Worm (Caenorhabditis elegans) whole organism, dauer: ENCODE results near the gene efk-1.

Experiments used
- unc-62 ChIP-seq: sonication (generic microtip); optimal IDR thresholded peaks from 2 replicates; lab custom pipeline; 2017; ENCODE audit warnings: missing biosample characterization, missing genetic modification reagents, missing genetic modification characterization

efk-1 gene

DNA sequence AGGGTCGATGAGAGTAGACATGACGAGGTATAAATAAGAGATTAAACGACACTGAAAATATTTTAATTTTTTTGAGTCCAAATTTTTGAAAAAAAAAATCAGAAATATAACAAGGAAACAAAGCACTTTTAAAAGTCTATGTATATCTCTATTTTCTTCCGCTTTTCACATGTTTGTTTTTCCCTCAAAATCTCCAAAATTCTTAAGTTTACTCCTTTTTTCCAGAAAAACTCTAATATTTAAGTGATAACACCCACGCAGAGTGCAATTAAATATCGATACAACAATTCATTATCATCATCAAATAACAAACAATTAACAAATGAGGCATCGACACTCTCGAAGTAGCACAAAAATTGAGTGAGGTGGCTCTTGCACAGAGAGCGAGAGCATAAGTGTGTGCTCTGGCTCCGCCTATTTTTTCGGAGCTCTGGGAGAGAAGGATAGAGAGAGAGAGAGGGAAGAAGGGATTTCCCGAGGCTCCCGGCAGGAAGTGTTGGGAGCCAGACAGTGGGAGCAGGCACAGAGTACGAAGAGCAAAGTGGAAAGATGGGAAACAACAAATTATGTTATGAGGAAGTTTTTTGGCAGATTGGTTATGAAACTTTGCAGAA lies 10.5 kb downstream of the efk-1 start, which contains the start of gene anmt-2:
Gene anmt-2, minus strand, starts transcription at position 51 of the 614 bp plus-strand sequence.
- TF ChIP-seq unc-62 (GFP tag; lab: Kevin White, UChicago), result no peak

DNA sequence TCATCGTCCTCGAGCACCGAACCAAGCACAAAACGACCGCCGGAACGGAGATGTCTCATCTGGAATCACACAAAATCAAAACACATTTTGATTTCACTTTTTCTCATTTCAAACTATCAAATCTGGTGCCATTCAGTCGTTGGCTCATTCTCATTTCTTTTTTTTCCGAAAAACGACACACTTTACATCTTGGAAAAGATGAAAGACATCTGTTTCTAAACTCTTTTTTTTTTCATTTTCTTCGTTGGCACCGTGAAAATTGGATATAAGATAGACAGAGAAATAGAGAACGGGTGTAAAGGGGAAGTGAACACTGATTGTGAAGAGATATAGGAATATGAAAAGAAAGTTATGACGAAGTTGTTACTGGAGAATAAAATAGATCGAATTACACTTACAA lies 12.6 kb downstream of the efk-1 start:
- TF ChIP-seq unc-62 (GFP tag; lab: Kevin White, UChicago), result no peak

DNA sequence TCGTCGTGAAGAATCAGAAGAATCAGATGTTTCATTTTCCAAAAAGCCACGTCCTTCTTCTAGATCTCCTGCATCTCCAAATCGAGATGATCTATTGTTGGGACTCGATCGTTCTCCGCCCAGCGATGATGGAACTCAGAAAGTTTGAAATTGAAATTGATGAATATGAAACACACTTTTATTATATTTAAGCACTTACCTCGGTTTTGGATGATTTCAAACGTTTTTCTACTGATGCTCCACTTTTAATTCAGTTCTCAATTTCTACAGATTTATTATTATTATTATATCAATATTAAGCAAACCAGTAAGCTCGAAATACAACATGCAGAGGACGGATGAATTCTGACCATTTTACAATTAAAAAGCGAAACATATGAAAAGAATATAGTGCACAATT lies 13.8 kb downstream of the efk-1 start:
- TF ChIP-seq unc-62 (GFP tag; lab: Kevin White, UChicago), result no peak

DNA sequence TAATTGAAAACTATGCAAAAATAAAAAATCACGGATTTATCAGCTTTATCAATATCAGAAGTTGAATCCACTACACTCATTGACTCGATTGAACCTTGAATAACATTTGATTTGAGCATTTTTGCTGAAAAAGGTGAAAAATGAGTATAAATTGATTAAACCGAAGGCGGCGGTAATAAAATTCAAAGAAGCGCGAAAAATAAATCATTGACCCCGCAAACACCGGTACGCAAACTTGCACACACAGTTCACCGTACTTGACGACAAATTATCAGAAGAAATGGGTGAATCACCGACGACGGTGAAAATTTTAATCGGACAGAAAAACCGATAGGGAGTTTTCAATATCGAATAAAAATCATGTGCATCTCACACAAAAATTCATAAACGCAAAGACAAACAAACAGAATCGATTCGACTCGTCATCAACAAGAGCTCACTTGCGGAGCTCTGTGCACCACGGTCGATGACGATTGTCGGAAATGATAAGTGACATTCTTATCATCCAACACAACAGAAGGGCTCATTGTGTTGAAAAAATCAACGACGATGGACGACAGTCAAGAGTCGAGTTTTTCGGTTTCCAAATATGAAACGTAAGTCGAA lies 18.8 kb downstream of the efk-1 start, which contains the start of the genes wht-7 and Y42G9A.1:
Gene wht-7, minus strand, starts transcription at position 131 of the 606 bp plus-strand sequence.
Gene Y42G9A.1, plus strand, starts transcription at position 495 of the 606 bp plus-strand sequence.
- no peak for TF ChIP-seq unc-62 (GFP tag; lab: Kevin White, UChicago)

DNA sequence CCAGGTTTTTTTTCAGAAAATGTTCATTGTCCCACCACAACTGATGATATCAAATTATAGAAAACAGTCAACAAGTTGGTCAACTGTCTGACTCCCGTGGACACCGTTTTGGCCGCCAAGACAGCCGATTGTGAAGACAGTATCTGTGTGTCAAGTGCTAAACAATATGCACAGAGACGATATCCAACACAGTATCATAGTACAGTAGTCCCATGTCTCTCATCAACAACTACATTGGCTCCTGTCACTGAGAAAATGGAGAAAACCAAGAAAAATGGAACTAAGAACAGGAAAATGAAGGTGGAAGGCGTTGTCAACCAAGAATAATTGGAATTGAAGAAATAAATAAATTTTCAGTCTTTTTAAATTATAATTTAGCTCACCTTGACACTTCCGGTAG lies 19.7 kb downstream of the efk-1 start:
- no peak for TF ChIP-seq unc-62 (GFP tag; lab: Kevin White, UChicago)

DNA sequence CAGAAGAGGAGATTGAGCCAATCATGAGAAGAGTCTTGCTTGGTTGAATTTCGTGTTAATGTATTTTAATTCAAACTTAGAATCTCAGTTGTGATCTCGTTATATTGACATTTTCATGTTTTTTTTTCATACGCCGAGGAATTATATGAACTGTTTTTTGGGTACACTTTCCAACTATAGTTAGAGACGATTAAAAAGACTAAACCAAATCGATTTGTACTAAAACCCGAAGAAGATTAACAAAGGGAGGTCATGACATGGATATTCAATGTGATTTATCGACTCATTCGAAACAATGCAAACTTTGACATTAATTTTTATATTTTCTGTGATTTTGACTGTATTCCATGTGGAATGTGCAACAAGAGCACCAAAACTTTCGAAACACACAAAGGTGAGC lies 20.4 kb downstream of the efk-1 start, which contains the start of gene Y42G9A.2:
Gene Y42G9A.2, plus strand, starts transcription at position 284 of the 400 bp plus-strand sequence.
- TF ChIP-seq unc-62 (GFP tag; lab: Kevin White, UChicago), result no peak

DNA sequence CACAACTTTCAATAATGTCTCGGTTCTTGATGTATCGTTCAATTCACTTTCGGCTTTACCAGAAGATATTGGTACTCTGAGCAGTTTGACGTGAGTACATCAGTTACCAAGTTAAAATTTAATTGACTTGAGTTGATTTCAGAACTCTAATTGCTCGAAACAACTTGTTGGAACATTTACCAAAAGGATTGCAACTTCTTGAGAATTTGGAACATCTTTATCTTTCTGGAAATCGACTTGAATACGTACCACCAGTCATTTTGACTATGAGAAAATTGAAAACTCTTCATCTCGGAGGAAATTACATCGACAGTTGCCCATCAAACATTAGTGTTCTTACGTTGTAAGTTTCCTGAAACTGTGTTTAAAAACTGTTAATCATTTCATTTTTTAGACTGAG lies 21.6 kb downstream of the efk-1 start:
- TF ChIP-seq unc-62 (GFP tag; lab: Kevin White, UChicago), result no peak

DNA sequence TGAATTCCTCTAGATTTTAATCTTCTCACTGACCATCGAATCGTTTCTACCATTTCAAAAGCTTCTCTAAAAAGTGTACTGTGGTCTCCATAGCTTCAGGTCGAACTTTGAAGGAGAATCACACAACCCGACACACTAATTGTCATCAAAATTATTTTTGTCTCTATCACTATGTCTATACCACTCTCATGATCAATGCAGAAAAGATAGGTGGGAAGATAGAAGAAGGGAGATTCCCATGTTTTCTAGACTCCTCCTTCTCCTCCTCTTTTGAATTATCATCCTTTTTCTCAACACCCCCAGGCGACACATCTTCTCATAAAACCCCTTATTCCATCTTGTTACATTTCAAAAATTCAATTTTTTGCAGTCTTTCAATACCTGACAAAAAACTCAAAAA lies 22.5 kb downstream of the efk-1 start, which contains the start of gene Y42G9A.3:
Gene Y42G9A.3, plus strand, starts transcription at position 363 of the 400 bp plus-strand sequence.
- TF ChIP-seq unc-62 (GFP tag; lab: Kevin White, UChicago), result no peak

DNA sequence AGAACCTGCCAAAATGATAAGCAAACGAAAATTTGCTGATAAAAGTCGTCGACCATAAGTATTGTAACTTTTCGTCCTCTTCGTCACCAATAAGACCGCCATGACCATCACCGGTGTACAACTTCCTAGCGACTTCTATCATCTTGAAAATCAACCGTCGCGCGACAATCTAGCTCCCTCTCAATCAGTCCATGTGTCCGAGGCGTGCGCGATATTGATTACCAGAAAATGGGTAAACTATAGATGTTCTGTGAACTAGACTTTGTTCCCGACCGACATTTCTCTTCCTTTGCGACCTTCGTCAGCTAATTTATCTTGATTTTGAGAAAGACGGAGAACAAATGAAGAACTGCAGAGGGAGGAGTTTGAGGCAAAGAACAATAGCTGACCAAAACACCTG lies 23.0 kb downstream of the efk-1 start:
- TF ChIP-seq unc-62 (GFP tag; lab: Kevin White, UChicago), result no peak

DNA sequence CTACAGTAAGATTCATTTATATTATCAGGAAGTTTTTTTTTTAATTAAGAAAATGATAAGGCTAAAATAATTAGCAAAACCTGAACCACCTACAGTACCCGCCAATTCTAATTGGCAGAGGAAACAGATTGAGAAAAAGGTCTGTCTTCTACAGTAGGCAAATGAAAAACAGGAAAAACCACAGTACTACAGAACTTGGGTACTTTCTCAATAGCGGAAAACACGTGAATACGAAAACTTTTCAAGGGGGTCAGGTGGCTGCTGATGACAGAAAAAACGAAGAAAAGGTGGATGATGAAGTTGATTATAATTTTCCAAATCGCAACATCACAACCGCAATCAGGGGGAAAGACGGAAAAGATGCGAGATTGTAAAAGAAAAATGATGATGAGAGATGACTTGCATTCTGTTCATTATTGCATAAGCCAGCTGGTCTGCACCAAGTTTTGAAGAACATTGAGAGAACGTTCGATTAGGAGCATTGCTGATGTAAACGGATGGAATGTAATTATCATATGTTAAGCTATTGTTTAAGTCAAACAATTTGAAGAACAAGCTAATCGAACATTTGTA lies 23.9 kb downstream of the efk-1 start:
- no peak for TF ChIP-seq unc-62 (GFP tag; lab: Kevin White, UChicago)

DNA sequence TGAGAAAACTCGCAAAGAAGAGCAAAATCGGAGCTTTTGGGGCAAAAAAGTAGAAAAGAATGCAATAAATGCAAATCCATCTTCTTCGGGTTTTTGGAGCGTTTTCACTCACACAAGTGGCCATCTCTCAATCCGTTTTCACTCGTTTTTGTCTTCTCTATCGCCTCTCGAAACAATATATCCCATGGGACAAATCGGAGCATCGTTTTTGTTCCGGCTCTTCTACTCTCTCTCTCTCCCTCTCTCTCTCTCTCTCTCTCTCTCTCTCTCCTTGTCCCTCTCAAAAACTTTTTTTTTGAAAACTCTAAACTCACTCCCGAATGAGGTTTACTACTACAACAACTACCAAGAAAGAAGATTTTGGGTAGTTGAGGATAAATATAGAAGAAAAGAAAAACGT lies 26.8 kb downstream of the efk-1 start:
- no peak for TF ChIP-seq unc-62 (GFP tag; lab: Kevin White, UChicago)

DNA sequence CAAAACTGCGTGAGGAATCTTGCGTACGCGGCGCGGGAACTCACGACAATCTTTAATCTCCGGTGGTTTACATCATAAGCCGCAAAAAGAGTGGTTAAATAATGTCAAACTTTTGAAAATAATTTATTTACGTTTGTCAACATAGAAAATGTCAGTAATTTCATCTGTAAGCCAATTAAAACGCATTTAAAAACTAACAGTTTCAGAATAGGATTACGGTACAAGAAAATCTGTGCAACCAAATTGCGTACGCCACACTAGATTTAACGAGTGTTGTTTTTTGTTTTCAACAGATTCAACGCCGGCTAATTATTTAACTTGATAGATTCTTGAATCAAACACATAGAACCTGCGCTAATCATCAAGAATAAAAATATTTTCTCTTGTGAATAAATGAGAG lies 27.5 kb downstream of the efk-1 start:
- TF ChIP-seq unc-62 (GFP tag; lab: Kevin White, UChicago), result no peak

DNA sequence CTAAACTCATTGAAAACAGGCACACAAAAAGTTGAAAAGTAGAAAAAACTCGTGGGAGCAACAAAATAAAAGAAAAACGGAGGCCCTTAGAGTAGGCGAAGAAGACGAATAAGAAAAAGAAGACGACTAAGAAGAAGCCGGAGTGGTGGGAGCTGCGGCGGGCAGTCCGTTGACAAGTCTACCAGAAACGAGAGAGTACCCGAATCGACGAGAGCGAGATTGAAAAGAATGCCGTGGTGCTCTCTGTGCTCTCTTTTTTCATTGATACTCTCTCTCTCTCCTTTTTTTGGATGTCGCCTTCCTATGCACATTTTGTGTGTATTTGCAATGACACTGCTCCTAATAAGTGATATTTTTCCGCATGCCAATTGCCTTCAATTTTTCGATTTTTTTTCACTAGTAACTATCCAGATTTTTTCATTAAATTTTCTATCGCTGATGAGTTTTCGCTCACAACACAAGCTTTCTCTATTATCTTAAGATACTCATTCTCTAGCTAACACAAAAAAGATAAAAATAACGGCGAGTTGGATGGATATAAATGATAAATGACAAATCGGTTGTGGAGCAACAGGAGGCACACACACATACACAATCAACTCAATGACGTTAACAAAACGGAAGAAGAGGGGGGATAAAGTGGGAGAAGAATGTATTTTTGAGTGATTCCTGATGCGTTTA lies 28.3 kb downstream of the efk-1 start:
- no peak for TF ChIP-seq unc-62 (GFP tag; lab: Kevin White, UChicago)

DNA sequence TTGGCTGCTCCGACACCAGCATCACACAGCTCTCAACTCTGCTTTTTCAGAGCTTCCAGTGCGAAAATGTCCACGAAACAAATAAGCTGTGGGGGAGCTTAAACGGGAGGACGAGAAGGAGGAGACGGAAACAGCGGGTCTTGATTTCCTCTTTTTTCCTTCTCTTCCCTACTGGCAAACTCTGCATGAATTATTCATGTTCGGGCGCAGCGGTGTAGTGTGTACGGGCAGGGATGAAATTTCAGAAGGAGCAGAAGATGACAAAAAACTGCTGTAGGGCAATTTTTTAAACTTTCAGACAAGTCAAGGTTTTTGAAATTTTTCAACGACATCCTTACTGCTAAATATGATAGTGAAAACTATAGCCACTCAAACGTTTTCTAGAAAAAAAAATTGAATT lies 29.0 kb downstream of the efk-1 start:
- TF ChIP-seq unc-62 (GFP tag; lab: Kevin White, UChicago), result no peak

DNA sequence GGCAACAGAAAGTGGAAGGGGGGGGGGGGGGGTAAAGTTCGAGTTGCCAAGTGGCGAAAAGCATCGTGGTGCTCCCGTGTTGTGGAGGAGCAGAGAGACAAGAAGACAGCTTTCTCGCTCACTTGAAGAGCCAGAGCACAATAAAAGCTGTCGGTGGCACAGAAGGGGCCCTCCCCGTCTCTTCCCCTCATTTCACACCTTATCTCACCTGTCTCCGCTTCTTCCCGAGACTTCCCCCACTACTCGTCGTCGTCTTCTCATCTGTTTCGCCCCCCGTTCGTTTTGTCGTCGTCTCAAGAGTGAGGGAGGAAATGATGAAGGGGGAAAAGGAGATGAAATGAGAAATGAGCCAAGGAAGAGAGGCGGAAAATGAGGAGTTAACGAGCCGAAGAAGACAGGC lies 29.9 kb downstream of the efk-1 start:
- no peak for TF ChIP-seq unc-62 (GFP tag; lab: Kevin White, UChicago)

DNA sequence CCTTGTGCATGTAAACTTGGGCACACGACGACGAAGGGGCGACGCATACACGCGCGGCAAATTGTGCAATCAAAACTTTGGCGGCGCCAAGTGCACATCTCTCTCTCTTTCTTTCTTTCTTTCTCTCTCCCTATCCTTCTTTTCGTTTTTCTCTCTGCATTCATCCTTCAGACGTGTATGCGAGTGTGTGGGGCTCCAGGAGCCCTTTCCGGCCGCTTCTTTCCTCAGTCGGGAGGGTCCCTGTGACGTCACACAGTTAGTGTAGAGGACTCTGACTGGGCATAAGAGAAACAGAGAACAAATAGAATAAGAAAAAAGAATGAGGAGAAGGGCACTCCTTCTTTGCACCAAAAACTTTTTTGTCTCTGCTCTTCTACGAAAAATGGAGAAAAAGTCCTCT lies 30.9 kb downstream of the efk-1 start:
- TF ChIP-seq unc-62 (GFP tag; lab: Kevin White, UChicago), result no peak
